Worm (Caenorhabditis elegans): ENCODE data around the gene mec-3.

mec-3 gene

DNA sequence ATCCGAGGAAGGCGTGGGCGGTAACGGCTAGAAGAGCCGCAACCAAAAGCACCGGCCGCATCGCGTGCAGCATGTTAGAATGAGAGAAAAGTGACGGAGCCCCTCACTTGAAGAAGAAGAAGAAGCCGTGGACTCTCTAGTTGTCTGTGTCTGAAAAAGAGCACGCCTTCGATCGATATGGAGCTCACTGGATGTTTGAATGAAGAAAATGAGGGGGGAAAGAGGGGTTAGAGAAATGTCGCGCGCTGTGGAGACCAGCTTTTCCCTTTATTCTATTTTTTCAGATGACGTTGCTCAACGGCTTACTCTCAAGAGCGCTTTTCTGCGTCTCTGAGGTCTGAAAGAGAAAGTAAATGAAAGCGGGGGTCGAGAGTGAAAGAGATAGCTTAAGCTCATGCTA is 20.0 kb upstream of the mec-3 start, which contains the start of gene egl-21 (continued):
- TF ChIP-seq snpc-1.2 (GFP tag; IDR thresholded peaks at IDR 0.05) = no peak

DNA sequence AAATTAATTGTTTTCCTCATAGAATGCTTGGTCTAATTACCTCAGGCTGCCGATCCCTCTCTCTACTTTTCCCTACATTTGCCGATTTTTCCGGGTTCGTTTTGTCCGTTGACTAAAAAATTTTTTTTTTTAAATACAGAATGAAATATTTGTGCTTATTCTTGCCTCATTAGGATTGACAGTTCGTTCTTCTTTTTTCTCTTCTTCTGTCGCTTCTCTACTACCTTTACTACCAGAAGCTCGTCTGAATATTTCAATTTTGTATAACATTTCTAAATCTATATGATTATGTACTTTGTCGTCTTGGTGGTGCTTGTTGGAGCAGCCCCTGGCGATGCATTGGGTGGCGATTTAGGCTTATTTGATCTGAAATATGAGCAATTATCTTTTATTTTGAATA is 13.6 kb upstream of the mec-3 start:
- no peak for TF ChIP-seq zfp-3 (GFP tag; conservative IDR thresholded peaks at IDR 0.05)
- peak in 1 of 2 experiments; percentile 95 for TF ChIP-seq unc-62 (GFP tag; optimal IDR thresholded peaks at IDR 0.05 in 1 of 2)
- TF ChIP-seq unc-62 (tag; optimal IDR thresholded peaks at IDR 0.05) = no peak

DNA sequence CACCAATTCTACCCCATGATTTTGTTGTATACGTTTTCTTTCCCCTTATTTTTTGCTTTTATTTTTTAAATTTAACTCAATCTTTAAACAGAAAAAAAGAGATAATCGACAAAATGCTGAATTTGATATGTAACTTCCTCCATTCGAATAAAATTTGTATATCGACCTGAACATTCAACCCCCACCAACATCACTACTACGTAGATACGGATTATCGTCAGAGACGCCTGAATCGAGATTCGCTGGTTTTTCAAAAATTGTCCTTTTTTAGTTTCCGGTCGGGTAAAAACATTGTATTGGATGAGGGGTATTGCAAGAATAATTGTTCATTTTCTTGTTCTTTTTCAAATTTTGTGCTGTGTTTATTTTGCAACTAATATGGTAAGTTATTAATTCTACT is 10.8 kb upstream of the mec-3 start, which contains the start of gene bgnt-1.1:
TSS of gene bgnt-1.1 (plus strand) at position 301 of the 400 bp plus-strand sequence.
- no peak for TF ChIP-seq zip-11 (GFP tag; IDR thresholded peaks at IDR 0.05)
- TF ChIP-seq dmd-8 (GFP tag; IDR thresholded peaks at IDR 0.05) = no peak
- TF ChIP-seq aha-1 (tag) = peak; percentile 44

DNA sequence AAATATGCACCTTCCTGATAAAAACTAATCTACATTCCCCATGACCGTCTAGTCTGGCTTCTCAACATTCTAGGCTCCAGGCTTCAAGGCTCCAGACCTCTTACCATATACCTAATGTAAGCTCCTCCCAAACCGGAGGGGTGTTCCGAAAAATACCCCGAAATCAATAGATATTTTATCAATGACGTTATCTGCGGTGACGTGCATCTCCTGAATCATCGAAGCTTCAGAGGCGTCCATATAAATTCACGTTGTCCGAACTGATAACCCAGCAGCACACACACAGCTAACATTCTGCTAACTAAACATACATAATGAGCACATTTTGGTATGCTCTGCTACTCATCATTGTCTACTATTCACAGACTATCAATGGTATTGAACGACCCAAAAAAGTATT is 7.8 kb upstream of the mec-3 start, which contains the start of gene ugt-44:
TSS of gene ugt-44 (plus strand) at position 248 of the 400 bp plus-strand sequence.
- TF ChIP-seq mep-1 (tag; optimal IDR thresholded peaks at IDR 0.05) = no peak
- peak; percentile 85 for TF ChIP-seq dmd-6 (GFP tag; IDR thresholded peaks at IDR 0.05)
- TF ChIP-seq hlh-11 (tag; optimal IDR thresholded peaks at IDR 0.05) = peak; percentile 77
- peak; percentile 92 for TF ChIP-seq aha-1 (tag)
- no peak for TF ChIP-seq daf-8 (GFP tag; IDR thresholded peaks at IDR 0.05)
- no peak for TF ChIP-seq zfp-3 (GFP tag; conservative IDR thresholded peaks at IDR 0.05)
- peak; percentile 51 for TF ChIP-seq pqm-1 (tag; optimal IDR thresholded peaks at IDR 0.05)
- TF ChIP-seq dve-1 (tag; optimal IDR thresholded peaks at IDR 0.05; ENCODE audit: insufficient read depth) = peak; percentile 10
- TF ChIP-seq lin-1 (GFP tag; IDR thresholded peaks at IDR 0.05) = 0 out of 2 replicates have a peak, but pooled peaks have one; percentile 26
- no peak for TF ChIP-seq F49E8.2 (tag; optimal IDR thresholded peaks at IDR 0.05; ENCODE audit: borderline replicate concordance)
- TF ChIP-seq fos-1 (tag; optimal IDR thresholded peaks at IDR 0.05) = no peak
- no peak for TF ChIP-seq daf-16 (GFP tag; optimal IDR thresholded peaks at IDR 0.05)
- peak; percentile 24 for TF ChIP-seq daf-16 (tag; optimal IDR thresholded peaks at IDR 0.05)
- TF ChIP-seq nhr-10 (tag; optimal IDR thresholded peaks at IDR 0.05) = peak; percentile 13
- peak; percentile 39 for TF ChIP-seq nhr-28 (tag; optimal IDR thresholded peaks at IDR 0.05)
- no peak for TF ChIP-seq lin-15B (tag; optimal IDR thresholded peaks at IDR 0.05)
- no peak for TF ChIP-seq mxl-2 (GFP tag; conservative IDR thresholded peaks at IDR 0.05)
- no peak for TF ChIP-seq T26A8.4 (GFP tag; IDR thresholded peaks at IDR 0.05)
- TF ChIP-seq rbr-2 (tag; optimal IDR thresholded peaks at IDR 0.05) = no peak
- TF ChIP-seq ceh-62 (tag; optimal IDR thresholded peaks at IDR 0.05) = no peak
- TF ChIP-seq nhr-102 (tag; optimal IDR thresholded peaks at IDR 0.05) = no peak
- TF ChIP-seq nhr-77 (tag; optimal IDR thresholded peaks at IDR 0.05) = no peak
- no peak for TF ChIP-seq arid-1 (GFP tag; conservative IDR thresholded peaks at IDR 0.05)
- TF ChIP-seq unc-62 (GFP tag; optimal IDR thresholded peaks at IDR 0.05 in 1 of 2) = no peak
- no peak for TF ChIP-seq unc-62 (tag; optimal IDR thresholded peaks at IDR 0.05)
- TF ChIP-seq mdl-1 (tag; optimal IDR thresholded peaks at IDR 0.05) = no peak
- peak; percentile 6 for TF ChIP-seq jun-1 (tag; optimal IDR thresholded peaks at IDR 0.05)

DNA sequence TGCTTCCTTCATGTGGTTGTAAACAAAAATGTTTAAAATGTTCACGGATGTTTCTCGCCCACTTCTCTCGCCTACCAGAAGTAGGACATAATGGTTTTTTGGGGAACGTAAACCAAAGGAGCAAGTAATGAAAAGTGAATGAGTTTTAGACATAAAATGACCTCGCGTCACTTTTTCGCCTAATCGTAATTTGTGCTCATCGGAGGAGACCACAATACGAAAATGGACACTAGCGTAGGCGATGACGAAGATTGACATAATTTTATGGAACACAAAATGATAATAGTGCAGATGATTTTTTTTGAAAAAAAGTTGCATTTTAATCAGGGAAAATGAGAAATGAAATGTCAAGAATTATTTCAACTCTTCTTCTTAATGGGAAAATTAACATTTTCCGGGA is 7.0 kb upstream of the mec-3 start:
- no peak for TF ChIP-seq ces-1 (GFP tag; optimal IDR thresholded peaks at IDR 0.05)
- TF ChIP-seq lin-1 (GFP tag; IDR thresholded peaks at IDR 0.05) = no peak
- no peak for TF ChIP-seq zip-11 (GFP tag; IDR thresholded peaks at IDR 0.05)
- TF ChIP-seq ceh-28 (tag; optimal IDR thresholded peaks at IDR 0.05) = no peak
- peak; percentile 22 for TF ChIP-seq pqm-1 (tag; optimal IDR thresholded peaks at IDR 0.05)
- TF ChIP-seq nhr-6 (tag; optimal IDR thresholded peaks at IDR 0.05) = no peak
- TF ChIP-seq nhr-76 (tag; optimal IDR thresholded peaks at IDR 0.05) = no peak
- TF ChIP-seq nhr-77 (tag; optimal IDR thresholded peaks at IDR 0.05) = no peak
- TF ChIP-seq nhr-25 (tag; optimal IDR thresholded peaks at IDR 0.05; ENCODE audit: borderline replicate concordance, insufficient read depth) = no peak
- no peak for TF ChIP-seq snpc-4 (tag; optimal IDR thresholded peaks at IDR 0.05)
- peak; percentile 38 for TF ChIP-seq hlh-11 (tag; optimal IDR thresholded peaks at IDR 0.05)
- TF ChIP-seq hif-1 (tag; optimal IDR thresholded peaks at IDR 0.05) = no peak
- no peak for TF ChIP-seq unc-39 (tag; optimal IDR thresholded peaks at IDR 0.05)
- no peak for TF ChIP-seq mdt-29 (GFP tag; IDR thresholded peaks at IDR 0.05)
- no peak for TF ChIP-seq nhr-10 (tag; optimal IDR thresholded peaks at IDR 0.05)
- TF ChIP-seq lim-7 (GFP tag; IDR thresholded peaks at IDR 0.05) = no peak
- TF ChIP-seq nhr-102 (tag; optimal IDR thresholded peaks at IDR 0.05) = no peak
- TF ChIP-seq pha-4 (GFP tag; IDR thresholded peaks at IDR 0.05) = no peak
- TF ChIP-seq pha-4 (tag; optimal IDR thresholded peaks at IDR 0.05) = no peak
- peak; percentile 64; the same call in 1 of the 2 replicates for TF ChIP-seq dmd-6 (GFP tag; IDR thresholded peaks at IDR 0.05)
- TF ChIP-seq ctbp-1 (GFP tag; IDR thresholded peaks at IDR 0.05) = no peak
- TF ChIP-seq nhr-28 (tag; optimal IDR thresholded peaks at IDR 0.05) = peak; percentile 47
